Worm (Caenorhabditis elegans): ENCODE results near the gene F55A11.4.
A peak's percentile ranks its signal among the peaks of the same experiment; 100 is the strongest.

The F55A11.4 gene

DNA sequence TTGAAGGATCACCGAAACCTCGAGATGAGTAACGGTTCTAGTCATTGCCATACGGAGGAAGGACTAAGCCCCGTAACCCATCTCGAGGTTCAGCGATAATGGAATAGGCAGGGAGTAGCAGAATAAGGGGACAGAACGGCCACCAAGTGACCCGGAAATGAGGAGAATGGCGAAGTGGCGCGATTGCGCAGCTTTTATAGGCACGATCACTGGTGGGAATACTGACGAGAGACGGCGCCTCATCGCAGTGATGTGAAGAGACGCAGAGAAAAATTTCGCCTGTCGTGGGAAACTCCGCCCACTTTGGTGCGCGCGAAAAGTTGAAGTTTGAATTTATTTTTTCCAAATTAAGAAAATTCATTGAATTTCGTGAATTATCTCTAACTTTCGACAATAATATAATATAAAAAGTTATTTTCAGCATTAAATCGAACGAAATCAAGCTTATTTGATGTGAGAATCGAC, at the start of gene F55A11.4:
TSS of gene F55A11.4 (plus strand) at position 415 of the 465 bp plus-strand sequence.
- TF ChIP-seq tab-1 (GFP tag; IDR thresholded peaks at IDR 0.05): 0 out of 2 replicates have a peak, but pooled peaks have one; percentile 47
- TF ChIP-seq ref-1 (GFP tag; conservative IDR thresholded peaks at IDR 0.05): no peak
- no peak for TF ChIP-seq T22C8.4 (GFP tag; IDR thresholded peaks at IDR 0.05)
- no peak for TF ChIP-seq ztf-29 (GFP tag; IDR thresholded peaks at IDR 0.05)

DNA sequence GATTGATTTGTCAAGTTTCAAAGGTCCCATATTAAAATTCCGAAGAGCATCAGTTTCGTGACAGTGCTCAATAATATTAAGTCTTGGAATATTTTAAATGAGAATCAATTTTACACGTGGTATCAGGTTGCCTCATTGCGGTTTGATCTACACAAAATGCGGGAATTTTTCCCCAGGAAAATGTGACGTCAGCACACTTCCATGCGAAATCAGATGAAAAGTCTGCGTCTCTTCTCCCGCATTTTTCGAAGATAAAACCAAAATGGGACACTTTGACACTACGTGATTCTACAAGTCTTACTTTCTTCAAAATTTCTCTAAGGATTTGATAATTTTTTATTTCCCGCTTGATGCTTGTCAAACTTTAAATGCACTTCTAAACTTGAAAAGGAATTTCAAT, 47.4 kb upstream of the F55A11.4 start:
- TF ChIP-seq T22C8.4 (GFP tag; IDR thresholded peaks at IDR 0.05): no peak
- no peak for TF ChIP-seq ref-1 (GFP tag; conservative IDR thresholded peaks at IDR 0.05)
- no peak for TF ChIP-seq klf-2 (GFP tag; conservative IDR thresholded peaks at IDR 0.05)
- no peak for TF ChIP-seq med-1 (GFP tag; optimal IDR thresholded peaks at IDR 0.05; ENCODE audit: insufficient read depth)

DNA sequence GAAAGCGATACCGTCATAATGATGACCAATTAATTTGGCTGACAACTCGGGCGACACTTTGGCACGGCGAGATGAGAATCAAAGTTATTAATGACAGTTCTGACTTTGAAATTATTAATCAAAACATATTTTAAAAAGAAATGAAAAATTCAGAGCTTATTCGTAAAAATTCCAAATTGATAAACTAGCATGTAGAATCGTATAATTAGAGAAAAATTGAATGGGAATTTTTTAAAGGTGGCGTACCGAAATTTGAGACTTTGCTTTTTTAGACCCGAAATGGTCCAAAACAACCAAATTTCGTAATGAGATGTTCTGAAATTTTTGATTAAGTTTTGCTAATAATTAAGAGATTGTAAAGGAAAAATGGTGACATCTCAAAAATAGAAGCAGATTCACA, 44.3 kb upstream of the F55A11.4 start, which contains the start of gene daf-11:
TSS of gene daf-11 (minus strand) at position 101 of the 400 bp plus-strand sequence.
- TF ChIP-seq med-1 (GFP tag; optimal IDR thresholded peaks at IDR 0.05; ENCODE audit: insufficient read depth): no peak
- no peak for TF ChIP-seq cog-1 (tag; optimal IDR thresholded peaks at IDR 0.05)
- no peak for TF ChIP-seq T22C8.4 (GFP tag; IDR thresholded peaks at IDR 0.05)
- no peak for TF ChIP-seq flt-1 (GFP tag; IDR thresholded peaks at IDR 0.05)
- no peak for TF ChIP-seq ztf-29 (GFP tag; IDR thresholded peaks at IDR 0.05)
- TF ChIP-seq ztf-23 (GFP tag; IDR thresholded peaks at IDR 0.05): no peak
- TF ChIP-seq tab-1 (GFP tag; IDR thresholded peaks at IDR 0.05): no peak
- no peak for TF ChIP-seq klf-2 (GFP tag; conservative IDR thresholded peaks at IDR 0.05)
- TF ChIP-seq ref-1 (GFP tag; conservative IDR thresholded peaks at IDR 0.05): no peak

DNA sequence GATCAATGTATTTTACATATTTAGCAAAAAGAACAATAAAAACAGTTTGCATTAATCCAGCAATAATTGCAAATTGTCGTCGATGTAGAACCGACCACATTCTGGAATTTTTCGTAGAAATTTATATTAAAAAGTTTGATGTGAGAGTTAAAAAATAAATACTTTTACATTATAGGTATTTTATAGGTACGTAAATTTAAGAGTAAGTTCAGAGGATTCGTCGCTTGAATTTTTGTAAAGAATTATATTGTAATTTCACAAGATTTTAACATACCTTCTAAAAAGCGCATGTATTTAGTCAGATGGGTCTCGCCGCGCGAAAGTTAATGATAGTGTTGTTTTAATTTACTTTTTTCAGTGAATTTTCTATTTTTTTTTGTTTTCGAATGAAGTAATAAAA, 40.2 kb upstream of the F55A11.4 start, which contains the start of gene rhr-2:
TSS of gene rhr-2 (minus strand) at position 101 of the 400 bp plus-strand sequence.
- TF ChIP-seq med-1 (GFP tag; optimal IDR thresholded peaks at IDR 0.05; ENCODE audit: insufficient read depth) (no peak), cog-1 (tag; optimal IDR thresholded peaks at IDR 0.05) (no peak), ztf-23 (GFP tag; IDR thresholded peaks at IDR 0.05) (no peak), flt-1 (GFP tag; IDR thresholded peaks at IDR 0.05) (no peak), tab-1 (GFP tag; IDR thresholded peaks at IDR 0.05) (no peak), T22C8.4 (GFP tag; IDR thresholded peaks at IDR 0.05) (no peak), klf-2 (GFP tag; conservative IDR thresholded peaks at IDR 0.05) (no peak), ref-1 (GFP tag; conservative IDR thresholded peaks at IDR 0.05) (no peak), ztf-29 (GFP tag; IDR thresholded peaks at IDR 0.05) (no peak)

DNA sequence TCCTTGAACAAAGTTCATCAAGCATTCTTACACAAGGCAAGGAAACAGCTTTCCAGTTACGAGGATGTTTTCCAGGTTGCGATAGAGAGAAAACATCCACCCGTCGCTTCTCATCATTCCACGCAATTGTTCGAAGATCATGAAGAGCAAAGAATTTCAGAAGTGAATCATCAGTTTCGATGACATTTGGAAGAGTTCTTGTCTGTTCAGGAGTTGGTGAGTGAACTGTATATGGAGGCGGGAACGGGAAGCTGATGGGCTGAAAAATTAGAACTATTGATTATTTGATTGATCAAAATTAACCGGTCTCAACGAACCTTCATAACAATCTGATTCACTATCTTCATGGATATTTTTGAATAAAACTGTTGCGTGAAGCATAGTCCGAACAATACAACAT, 38.2 kb upstream of the F55A11.4 start:
- TF ChIP-seq T22C8.4 (GFP tag; IDR thresholded peaks at IDR 0.05): no peak
- TF ChIP-seq ztf-23 (GFP tag; IDR thresholded peaks at IDR 0.05): no peak
- no peak for TF ChIP-seq klf-2 (GFP tag; conservative IDR thresholded peaks at IDR 0.05)
- TF ChIP-seq tab-1 (GFP tag; IDR thresholded peaks at IDR 0.05): no peak
- TF ChIP-seq ztf-29 (GFP tag; IDR thresholded peaks at IDR 0.05): no peak
- TF ChIP-seq ref-1 (GFP tag; conservative IDR thresholded peaks at IDR 0.05): no peak
- TF ChIP-seq cog-1 (tag; optimal IDR thresholded peaks at IDR 0.05): no peak
- TF ChIP-seq flt-1 (GFP tag; IDR thresholded peaks at IDR 0.05): no peak
- no peak for TF ChIP-seq med-1 (GFP tag; optimal IDR thresholded peaks at IDR 0.05; ENCODE audit: insufficient read depth)

DNA sequence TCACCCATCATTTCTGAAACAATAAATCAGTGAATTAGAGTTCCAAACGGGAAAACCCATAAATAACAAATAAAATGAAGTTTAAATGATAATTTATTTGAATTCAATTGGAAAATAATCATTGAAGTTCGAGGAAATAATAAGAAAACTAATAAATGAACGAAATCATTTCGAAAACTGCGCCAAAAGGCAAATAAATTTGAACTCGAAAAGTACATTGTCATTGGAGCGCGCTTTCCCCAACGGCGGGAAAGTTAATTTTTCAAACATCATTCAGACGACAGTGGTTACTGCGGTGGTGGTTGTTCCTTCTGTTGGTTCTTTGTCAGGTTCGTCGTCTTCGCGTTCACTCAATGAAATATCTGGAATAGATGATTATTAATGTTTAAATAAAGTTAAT, 36.8 kb upstream of the F55A11.4 start, which contains the start of gene npp-22:
TSS of gene npp-22 (minus strand) at position 13 of the 400 bp plus-strand sequence.
- TF ChIP-seq ztf-23 (GFP tag; IDR thresholded peaks at IDR 0.05) (no peak), T22C8.4 (GFP tag; IDR thresholded peaks at IDR 0.05) (no peak), klf-2 (GFP tag; conservative IDR thresholded peaks at IDR 0.05) (no peak), tab-1 (GFP tag; IDR thresholded peaks at IDR 0.05) (no peak), med-1 (GFP tag; optimal IDR thresholded peaks at IDR 0.05; ENCODE audit: insufficient read depth) (no peak), ztf-29 (GFP tag; IDR thresholded peaks at IDR 0.05) (no peak)

DNA sequence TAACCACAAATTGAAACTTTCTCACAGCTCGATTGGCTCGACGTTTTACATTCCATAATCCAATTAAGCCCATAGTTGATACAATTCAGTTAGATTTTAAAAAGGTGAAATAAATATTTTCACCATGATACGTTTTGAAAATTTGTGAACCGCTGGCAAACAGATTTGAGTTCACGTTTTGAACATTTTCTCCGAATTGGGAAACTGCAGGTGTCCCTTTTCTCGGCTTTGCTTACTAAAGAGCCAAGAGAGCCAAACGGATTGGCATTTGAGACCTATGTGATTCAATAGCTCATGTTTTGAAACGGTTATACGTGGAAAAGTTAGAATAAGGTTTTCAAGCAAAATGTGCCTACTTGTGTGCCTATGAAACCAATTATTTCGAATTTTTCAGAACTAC, 33.4 kb upstream of the F55A11.4 start, which contains the start of gene spe-42:
TSS of gene spe-42 (minus strand) at position 101 of the 400 bp plus-strand sequence.
- TF ChIP-seq cog-1 (tag; optimal IDR thresholded peaks at IDR 0.05) (no peak), tab-1 (GFP tag; IDR thresholded peaks at IDR 0.05) (no peak), klf-2 (GFP tag; conservative IDR thresholded peaks at IDR 0.05) (no peak), ref-1 (GFP tag; conservative IDR thresholded peaks at IDR 0.05) (no peak), flt-1 (GFP tag; IDR thresholded peaks at IDR 0.05) (no peak), med-1 (GFP tag; optimal IDR thresholded peaks at IDR 0.05; ENCODE audit: insufficient read depth) (no peak), ztf-23 (GFP tag; IDR thresholded peaks at IDR 0.05) (no peak), ztf-29 (GFP tag; IDR thresholded peaks at IDR 0.05) (no peak)

DNA sequence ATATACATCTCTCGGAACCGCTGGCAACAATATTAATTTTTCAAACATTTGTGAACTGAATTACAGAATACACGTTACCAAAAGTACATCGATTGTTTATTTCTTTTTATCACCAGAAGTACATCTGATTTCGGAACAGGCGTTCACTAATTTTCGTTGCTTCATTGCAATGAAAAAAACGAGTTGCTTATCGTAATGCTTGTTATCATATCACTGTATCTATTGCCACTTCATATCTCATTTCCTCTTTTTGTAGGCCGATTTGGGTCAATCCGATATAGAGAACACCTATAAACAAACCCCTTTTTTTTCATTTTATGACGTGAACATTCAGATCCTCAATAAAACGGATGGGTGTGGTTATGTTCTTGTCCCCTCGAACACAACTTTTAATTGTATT, 32.9 kb upstream of the F55A11.4 start:
- TF ChIP-seq klf-2 (GFP tag; conservative IDR thresholded peaks at IDR 0.05) (no peak), ztf-23 (GFP tag; IDR thresholded peaks at IDR 0.05) (no peak), ref-1 (GFP tag; conservative IDR thresholded peaks at IDR 0.05) (no peak)

DNA sequence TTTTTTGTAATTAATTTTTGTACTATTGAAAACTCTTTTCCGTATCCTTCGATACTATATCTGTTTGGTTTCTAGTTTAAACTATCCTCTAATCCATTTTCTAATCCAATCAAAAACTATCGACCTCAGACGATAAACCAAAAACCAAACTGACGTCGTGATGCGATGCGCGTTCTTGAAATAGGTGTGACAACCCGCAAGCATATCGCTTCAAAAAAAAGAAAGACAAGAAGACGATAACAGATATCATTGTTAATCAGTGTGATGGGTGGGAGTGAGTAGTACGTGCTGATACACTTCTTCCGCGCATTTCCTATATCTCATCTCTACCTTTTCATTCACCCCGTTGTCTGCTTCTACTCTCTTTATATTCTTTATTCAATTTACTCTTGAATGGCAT, 30.4 kb upstream of the F55A11.4 start, which contains the start of gene T04F3.1:
TSS of gene T04F3.1 (plus strand) at position 246 of the 400 bp plus-strand sequence.
- TF ChIP-seq ztf-23 (GFP tag; IDR thresholded peaks at IDR 0.05): no peak
- no peak for TF ChIP-seq ref-1 (GFP tag; conservative IDR thresholded peaks at IDR 0.05)
- no peak for TF ChIP-seq tab-1 (GFP tag; IDR thresholded peaks at IDR 0.05)
- no peak for TF ChIP-seq klf-2 (GFP tag; conservative IDR thresholded peaks at IDR 0.05)
- no peak for TF ChIP-seq med-1 (GFP tag; optimal IDR thresholded peaks at IDR 0.05; ENCODE audit: insufficient read depth)
- no peak for TF ChIP-seq cog-1 (tag; optimal IDR thresholded peaks at IDR 0.05)
- TF ChIP-seq ztf-29 (GFP tag; IDR thresholded peaks at IDR 0.05): no peak
- TF ChIP-seq T22C8.4 (GFP tag; IDR thresholded peaks at IDR 0.05): no peak
- TF ChIP-seq flt-1 (GFP tag; IDR thresholded peaks at IDR 0.05): no peak

DNA sequence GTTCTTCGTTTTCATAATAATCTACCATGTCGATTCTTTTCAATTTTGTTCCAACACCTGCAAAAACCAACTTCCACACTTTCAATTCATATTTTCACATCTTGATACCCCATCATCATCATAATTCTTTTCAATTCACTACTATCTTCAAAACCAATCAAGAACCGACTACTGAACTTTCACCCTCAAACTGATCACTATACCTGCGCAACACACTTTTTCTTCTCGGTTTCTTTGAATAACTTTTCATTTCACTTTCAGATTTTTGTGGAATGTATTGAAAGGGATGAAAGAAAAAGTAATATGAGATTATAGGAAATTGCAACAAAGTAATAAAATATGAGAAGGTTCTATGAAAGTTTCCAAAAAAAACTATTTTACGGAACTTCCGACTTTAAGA, 29.2 kb upstream of the F55A11.4 start:
- TF ChIP-seq klf-2 (GFP tag; conservative IDR thresholded peaks at IDR 0.05) (no peak), ref-1 (GFP tag; conservative IDR thresholded peaks at IDR 0.05) (no peak), tab-1 (GFP tag; IDR thresholded peaks at IDR 0.05) (no peak), ztf-23 (GFP tag; IDR thresholded peaks at IDR 0.05) (no peak), flt-1 (GFP tag; IDR thresholded peaks at IDR 0.05) (no peak), T22C8.4 (GFP tag; IDR thresholded peaks at IDR 0.05) (no peak), med-1 (GFP tag; optimal IDR thresholded peaks at IDR 0.05; ENCODE audit: insufficient read depth) (no peak), cog-1 (tag; optimal IDR thresholded peaks at IDR 0.05) (no peak)

Measured in whole organism, midembryonic.